Fruit fly (Drosophila melanogaster) whole organism, embryonic: Measurements from ENCODE around the gene holn1.
A peak's percentile ranks its signal among the peaks of the same experiment; 100 is the strongest.

ENCODE experiments used
- Antp ChIP-seq: fragments of 200-800 bp; sonication (Bioruptor generic); optimal IDR thresholded peaks from 3 replicates; lab custom pipeline; 2016; ENCODE audit warnings: missing biosample characterization, missing genetic modification characterization
- BtbVII ChIP-seq: fragments of 200-800 bp; sonication (Bioruptor generic); optimal IDR thresholded peaks from 3 replicates; lab custom pipeline; 2017; ENCODE audit warnings: missing biosample characterization, mild to moderate bottlenecking, missing genetic modification characterization
- CG10321 ChIP-seq: fragments of 200-800 bp; sonication (Bioruptor generic); IDR thresholded peaks from 2 replicates; pipeline ENCODE4 v1.3.6; 2022; ENCODE audit warnings: missing biosample characterization, missing genetic modification characterization
- CG11696 ChIP-seq: fragments of 200-800 bp; sonication (Bioruptor generic); IDR thresholded peaks from 2 replicates; pipeline ENCODE4 v1.3.6; 2022; ENCODE audit warnings: missing biosample characterization, missing genetic modification characterization
- CG12236 ChIP-seq: fragments of 200-800 bp; sonication (Bioruptor generic); optimal IDR thresholded peaks from 2 replicates; lab custom pipeline; 2016; ENCODE audit warnings: missing biosample characterization, missing genetic modification characterization
- CG12299 ChIP-seq: fragments of 200-800 bp; sonication (Bioruptor generic); optimal IDR thresholded peaks from 2 replicates; lab custom pipeline; 2018; ENCODE audit warnings: missing biosample characterization, mild to moderate bottlenecking, missing genetic modification characterization
- CG12744 ChIP-seq: fragments of 200-800 bp; sonication (Bioruptor generic); optimal IDR thresholded peaks from 2 replicates; lab custom pipeline; 2016; ENCODE audit warnings: missing biosample characterization, missing genetic modification characterization
- CG13287 ChIP-seq: fragments of 200-800 bp; sonication (Bioruptor generic); IDR thresholded peaks from 2 replicates; pipeline ENCODE4 v1.3.6; 2022; ENCODE audit warnings: missing biosample characterization, missing genetic modification characterization; ENCODE audit not compliant: partially characterized antibody
- CG15601 ChIP-seq: fragments of 200-800 bp; sonication (Bioruptor generic); optimal IDR thresholded peaks from 3 replicates; lab custom pipeline; 2019; ENCODE audit warnings: missing biosample characterization, mild to moderate bottlenecking, missing genetic modification characterization, moderate library complexity
- CG17328 ChIP-seq: fragments of 200-800 bp; sonication (Bioruptor generic); IDR thresholded peaks from 2 replicates; pipeline ENCODE4 v1.3.6; 2022; ENCODE audit warnings: missing biosample characterization, missing genetic modification characterization
- CG17568 ChIP-seq: fragments of 200-800 bp; sonication (Bioruptor generic); optimal IDR thresholded peaks from 2 replicates; lab custom pipeline; 2018; ENCODE audit warnings: missing biosample characterization, mild to moderate bottlenecking, missing genetic modification characterization, moderate library complexity
- CG18619 ChIP-seq: fragments of 200-800 bp; sonication (Bioruptor generic); optimal IDR thresholded peaks from 3 replicates; lab custom pipeline; 2017; ENCODE audit warnings: missing biosample characterization, mild to moderate bottlenecking, missing genetic modification characterization
- CG18764 ChIP-seq: fragments of 200-800 bp; sonication (Bioruptor generic); optimal IDR thresholded peaks from 3 replicates; lab custom pipeline; 2016; ENCODE audit warnings: missing biosample characterization, missing genetic modification characterization
- CG2120 ChIP-seq: fragments of 200-800 bp; sonication (Bioruptor generic); optimal IDR thresholded peaks from 3 replicates; lab custom pipeline; 2016; ENCODE audit warnings: missing biosample characterization, missing genetic modification characterization
- CG2875 ChIP-seq: fragments of 200-800 bp; sonication (Bioruptor generic); optimal IDR thresholded peaks from 2 replicates; lab custom pipeline; 2017; ENCODE audit warnings: missing biosample characterization, mild to moderate bottlenecking, missing genetic modification characterization, missing genetic modification reagents
- CG31365 ChIP-seq: fragments of 200-800 bp; sonication (Bioruptor generic); optimal IDR thresholded peaks from 2 replicates; lab custom pipeline; 2018; ENCODE audit warnings: missing biosample characterization, mild to moderate bottlenecking, missing genetic modification characterization
- CG5180 ChIP-seq: fragments of 200-800 bp; sonication (Bioruptor generic); optimal IDR thresholded peaks from 3 replicates; lab custom pipeline; 2017; ENCODE audit warnings: missing biosample characterization, missing genetic modification characterization, mild to moderate bottlenecking, moderate library complexity, missing genetic modification reagents
- CG6175 ChIP-seq: fragments of 200-800 bp; sonication (Bioruptor generic); IDR thresholded peaks from 3 replicates; pipeline ENCODE4 v1.3.6; 2022; ENCODE audit warnings: missing biosample characterization, missing genetic modification characterization
- CG7745 ChIP-seq: fragments of 200-800 bp; sonication (Bioruptor generic); optimal IDR thresholded peaks from 2 replicates; lab custom pipeline; 2018; ENCODE audit warnings: missing biosample characterization, mild to moderate bottlenecking, missing genetic modification characterization, moderate library complexity
- CG8359 ChIP-seq: fragments of 200-800 bp; sonication (Bioruptor generic); optimal IDR thresholded peaks from 2 replicates; lab custom pipeline; 2017; ENCODE audit warnings: missing biosample characterization, mild to moderate bottlenecking, missing genetic modification characterization, borderline replicate concordance
- CG9215 ChIP-seq: fragments of 200-800 bp; sonication (Bioruptor generic); IDR thresholded peaks from 2 replicates; pipeline ENCODE4 v1.3.6; 2022; ENCODE audit warnings: missing biosample characterization, missing genetic modification characterization
- CG9932 ChIP-seq: fragments of 200-800 bp; sonication (Bioruptor generic); IDR thresholded peaks from 2 replicates; pipeline ENCODE4 v1.3.6; 2022; ENCODE audit warnings: missing biosample characterization, missing genetic modification characterization
- Doc3 ChIP-seq: fragments of 200-800 bp; sonication (Bioruptor generic); IDR thresholded peaks from 3 replicates; pipeline ENCODE4 v1.3.6; 2022; ENCODE audit warnings: missing biosample characterization, missing genetic modification characterization; ENCODE audit not compliant: partially characterized antibody
- Dref ChIP-seq: fragments of 200-800 bp; sonication (Bioruptor generic); IDR thresholded peaks from 2 replicates; pipeline ENCODE4 v1.3.6; 2022; ENCODE audit warnings: missing biosample characterization, missing genetic modification characterization
- Eip74EF ChIP-seq, 2 experiments: fragments of 200-800 bp in 1 of 2; fragments of >200 bp in 1 of 2; sonication (Bioruptor generic) in 1 of 2; optimal IDR thresholded peaks; 2 replicates each; lab custom pipeline; 2017 to 2019; ENCODE audit warnings: missing biosample characterization in 2 of 2, missing genetic modification characterization in 2 of 2, mild to moderate bottlenecking in 1 of 2, moderate library complexity in 1 of 2
- Elba2 ChIP-seq: fragments of 200-800 bp; sonication (Bioruptor generic); optimal IDR thresholded peaks from 3 replicates; lab custom pipeline; 2016; ENCODE audit warnings: missing biosample characterization, missing genetic modification characterization
- Hmx ChIP-seq: fragments of 200-800 bp; sonication (Bioruptor generic); optimal IDR thresholded peaks from 2 replicates; lab custom pipeline; 2016; ENCODE audit warnings: missing biosample characterization, missing genetic modification characterization
- Jarid2 ChIP-seq: fragments of 200-800 bp; sonication (Bioruptor generic); optimal IDR thresholded peaks from 3 replicates; lab custom pipeline; 2017; ENCODE audit warnings: mild to moderate bottlenecking, missing biosample characterization, missing genetic modification reagents, missing genetic modification characterization
- Lhr ChIP-seq: fragments of 200-800 bp; sonication (Bioruptor generic); optimal IDR thresholded peaks from 3 replicates; lab custom pipeline; 2017; ENCODE audit warnings: mild to moderate bottlenecking, missing biosample characterization, missing genetic modification reagents, missing genetic modification characterization
- Six4 ChIP-seq: fragments of 200-800 bp; sonication (Bioruptor generic); optimal IDR thresholded peaks from 2 replicates; lab custom pipeline; 2016; ENCODE audit warnings: missing biosample characterization, missing genetic modification characterization
- TFAM ChIP-seq: fragments of 200-800 bp; sonication (Bioruptor generic); optimal IDR thresholded peaks from 2 replicates; lab custom pipeline; 2017; ENCODE audit warnings: missing biosample characterization, missing genetic modification characterization, inconsistent platforms
- amos ChIP-seq: fragments of 200-800 bp; sonication (Bioruptor generic); IDR thresholded peaks from 2 replicates; pipeline ENCODE4 v1.3.6; 2022; ENCODE audit warnings: missing biosample characterization, missing genetic modification characterization; ENCODE audit not compliant: partially characterized antibody
- bowl ChIP-seq: fragments of 200-800 bp; sonication (Bioruptor generic); IDR thresholded peaks from 2 replicates; pipeline ENCODE4 v1.3.6; 2022; ENCODE audit warnings: missing biosample characterization, missing genetic modification characterization
- chm ChIP-seq: fragments of 200-800 bp; sonication (Bioruptor generic); IDR thresholded peaks from 2 replicates; pipeline ENCODE4 v1.3.6; 2022; ENCODE audit warnings: missing biosample characterization, missing genetic modification characterization
- dan ChIP-seq: fragments of 200-800 bp; sonication (Bioruptor generic); IDR thresholded peaks from 2 replicates; pipeline ENCODE4 v1.3.6; 2022; ENCODE audit warnings: missing biosample characterization, missing genetic modification characterization
- danr ChIP-seq: fragments of 200-800 bp; sonication (Bioruptor generic); IDR thresholded peaks from 2 replicates; pipeline ENCODE4 v1.3.6; 2022; ENCODE audit warnings: missing biosample characterization, missing genetic modification characterization
- disco-r ChIP-seq: fragments of 200-800 bp; sonication (Bioruptor generic); optimal IDR thresholded peaks from 2 replicates; lab custom pipeline; 2016; ENCODE audit warnings: missing biosample characterization, missing genetic modification characterization
- ems ChIP-seq: fragments of 200-800 bp; sonication (Bioruptor generic); optimal IDR thresholded peaks from 3 replicates; lab custom pipeline; 2016; ENCODE audit warnings: missing biosample characterization, missing genetic modification characterization
- exex ChIP-seq: fragments of 200-800 bp; sonication (Bioruptor generic); optimal IDR thresholded peaks from 4 replicates; lab custom pipeline; 2018; ENCODE audit warnings: missing biosample characterization, mild to moderate bottlenecking, missing genetic modification characterization, moderate library complexity
- grau ChIP-seq: fragments of 200-800 bp; optimal IDR thresholded peaks from 3 replicates; lab custom pipeline; 2019; ENCODE audit warnings: missing biosample characterization, mild to moderate bottlenecking, missing genetic modification characterization, moderate library complexity
- gro ChIP-seq: fragments of 200-800 bp; sonication (Bioruptor generic); optimal IDR thresholded peaks from 2 replicates; lab custom pipeline; 2016; ENCODE audit warnings: missing biosample characterization, missing genetic modification characterization
- ind ChIP-seq: fragments of 200-800 bp; sonication (Bioruptor generic); optimal IDR thresholded peaks from 3 replicates; lab custom pipeline; 2016; ENCODE audit warnings: missing biosample characterization, missing genetic modification characterization
- mam ChIP-seq: fragments of 200-800 bp; sonication (Bioruptor generic); optimal IDR thresholded peaks from 3 replicates; lab custom pipeline; 2016; ENCODE audit warnings: missing biosample characterization, missing genetic modification characterization
- salm ChIP-seq: fragments of 200-800 bp; sonication (Bioruptor generic); optimal IDR thresholded peaks from 2 replicates; lab custom pipeline; 2018; ENCODE audit warnings: missing biosample characterization, mild to moderate bottlenecking, missing genetic modification characterization
- shn ChIP-seq: fragments of 200-800 bp; sonication (Bioruptor generic); optimal IDR thresholded peaks from 3 replicates; lab custom pipeline; 2016; ENCODE audit warnings: missing biosample characterization, missing genetic modification characterization
- sima ChIP-seq: fragments of 200-800 bp; sonication (Bioruptor generic); optimal IDR thresholded peaks from 2 replicates; lab custom pipeline; 2016; ENCODE audit warnings: missing biosample characterization, missing genetic modification characterization
- slp2 ChIP-seq: fragments of 200-800 bp; sonication (Bioruptor generic); optimal IDR thresholded peaks from 2 replicates; lab custom pipeline; 2016; ENCODE audit warnings: missing biosample characterization, missing genetic modification characterization
- sug ChIP-seq: fragments of 200-800 bp; optimal IDR thresholded peaks from 2 replicates; lab custom pipeline; 2019; ENCODE audit warnings: missing biosample characterization, mild to moderate bottlenecking, missing genetic modification characterization, moderate library complexity
- tin ChIP-seq: fragments of 200-800 bp; sonication (Bioruptor generic); optimal IDR thresholded peaks from 3 replicates; lab custom pipeline; 2016; ENCODE audit warnings: missing biosample characterization, missing genetic modification characterization
- twi ChIP-seq: fragments of 200-800 bp; optimal IDR thresholded peaks from 2 replicates; lab custom pipeline; 2019; ENCODE audit warnings: missing biosample characterization, mild to moderate bottlenecking, missing genetic modification characterization, moderate library complexity
- zfh1 ChIP-seq: fragments of 200-800 bp; sonication (Bioruptor generic); IDR thresholded peaks from 3 replicates; pipeline ENCODE4 v1.3.6; 2022; ENCODE audit warnings: missing biosample characterization, missing genetic modification characterization

Gene holn1

DNA sequence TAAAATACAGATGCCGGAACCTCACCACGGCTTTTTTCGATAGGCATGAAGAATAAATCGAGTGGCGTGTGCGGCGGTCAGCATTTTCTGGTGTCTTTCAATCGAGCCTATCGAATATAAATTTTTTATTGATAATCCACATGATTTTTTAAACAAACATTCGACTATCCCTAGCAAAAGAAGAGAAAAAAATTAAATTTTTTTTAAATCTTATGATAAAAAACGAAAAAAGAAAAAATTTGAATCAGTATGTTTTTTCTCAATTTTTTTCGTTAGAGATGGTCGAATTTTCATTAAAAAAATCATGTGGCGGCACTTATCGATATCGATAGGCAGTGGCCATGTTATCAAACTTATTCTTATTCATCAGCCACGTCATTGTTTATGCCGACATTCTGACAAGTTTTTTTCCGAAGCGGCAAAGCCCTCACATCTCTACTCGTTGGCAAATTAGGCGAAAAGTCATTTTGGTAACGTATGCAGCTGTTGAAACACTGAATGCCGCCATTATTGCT, 9.2 kb upstream of the holn1 start, which contains the start of the genes SmB and KdelR (continued):
- TF ChIP-seq sima (GFP tag; lab: Kevin White, UChicago) (no peak), CG17328 (GFP tag; lab: Robert Waterston, UW) (no peak), CG15601 (tag; lab: Kevin White, UChicago) (peak; percentile 53), CG9932 (GFP tag; lab: Robert Waterston, UW) (peak; percentile 28; the same call in 1 of the 2 replicates), Six4 (GFP tag; lab: Kevin White, UChicago) (no peak), tin (peak; percentile 22), CG2875 (GFP tag; lab: Kevin White, UChicago) (no peak), CG13287 (GFP tag; lab: Robert Waterston, UW) (peak; percentile 92), CG17568 (no peak), CG10321 (GFP tag; lab: Robert Waterston, UW) (no peak), CG2120 (GFP tag; lab: Kevin White, UChicago) (peak; percentile 51), BtbVII (GFP tag; lab: Kevin White, UChicago) (peak; percentile 11), Jarid2 (GFP tag; lab: Kevin White, UChicago) (no peak), CG18764 (GFP tag; lab: Kevin White, UChicago) (no peak), CG12236 (GFP tag; lab: Kevin White, UChicago) (no peak), disco-r (GFP tag; lab: Kevin White, UChicago) (no peak), ems (no peak), CG11696 (GFP tag; lab: Robert Waterston, UW) (no peak), sug (tag; lab: Kevin White, UChicago) (peak; percentile 58), CG9215 (no peak), CG31365 (tag; lab: Kevin White, UChicago) (no peak), grau (tag; lab: Kevin White, UChicago) (peak; percentile 32), CG7745 (tag; lab: Kevin White, UChicago) (no peak), bowl (no peak), TFAM (GFP tag; lab: Kevin White, UChicago) (no peak), CG8359 (GFP tag; lab: Kevin White, UChicago) (no peak), exex (peak; percentile 19), ind (GFP tag; lab: Kevin White, UChicago) (no peak), CG6175 (GFP tag; lab: Robert Waterston, UW) (no peak), zfh1 (GFP tag; lab: Robert Waterston, UW) (peak; percentile 6; the same call in 1 of the 3 replicates), Hmx (no peak), slp2 (no peak), Lhr (GFP tag; lab: Kevin White, UChicago) (peak; percentile 56), salm (no peak), CG12299 (tag; lab: Kevin White, UChicago) (no peak), mam (no peak), Antp (GFP tag; lab: Kevin White, UChicago) (no peak), Elba2 (GFP tag; lab: Kevin White, UChicago) (peak; percentile 26), amos (GFP tag; lab: Robert Waterston, UW) (peak; percentile 67; the same call in 1 of the 2 replicates), Eip74EF (GFP tag; optimal IDR thresholded peaks at IDR 0.05; lab: Kevin White, UChicago) (no peak), Dref (peak; percentile 80), Doc3 (GFP tag; lab: Robert Waterston, UW) (peak; percentile 57; the same call in 1 of the 3 replicates), CG12744 (GFP tag; lab: Kevin White, UChicago) (no peak), chm (GFP tag; lab: Robert Waterston, UW) (no peak), CG18619 (GFP tag; lab: Kevin White, UChicago) (no peak), danr (no peak), dan (no peak), shn (GFP tag; lab: Kevin White, UChicago) (no peak), CG5180 (GFP tag; lab: Kevin White, UChicago) (no peak), twi (tag; lab: Kevin White, UChicago) (peak; percentile 17), gro (GFP tag; lab: Kevin White, UChicago) (no peak)
